Fruit fly (Drosophila melanogaster) whole organism, pupa: ENCODE measurements around the gene CG31007.

ENCODE experiments used
- CG10348 ChIP-seq: fragments of 200-800 bp; sonication (Bioruptor generic); IDR thresholded peaks from 2 replicates; pipeline ENCODE4 v1.3.6; 2022; ENCODE audit warnings: missing biosample characterization, missing genetic modification characterization
- CG12605 ChIP-seq: fragments of 200-800 bp; sonication (Bioruptor generic); IDR thresholded peaks from 2 replicates; pipeline ENCODE4 v1.3.6; 2022; ENCODE audit warnings: missing biosample characterization, missing genetic modification characterization
- CG13204 ChIP-seq: fragments of 200-800 bp; sonication (Bioruptor generic); optimal IDR thresholded peaks from 2 replicates; lab custom pipeline; 2018; ENCODE audit warnings: missing biosample characterization, mild to moderate bottlenecking, missing genetic modification characterization, moderate library complexity
- CG14655 ChIP-seq: fragments of 200-800 bp; sonication (Bioruptor generic); optimal IDR thresholded peaks from 3 replicates; lab custom pipeline; 2017; ENCODE audit warnings: mild to moderate bottlenecking, missing biosample characterization, missing genetic modification reagents, missing genetic modification characterization
- CG15710 ChIP-seq: fragments of 200-800 bp; sonication (Bioruptor generic); optimal IDR thresholded peaks from 2 replicates; lab custom pipeline; 2018; ENCODE audit warnings: missing biosample characterization, mild to moderate bottlenecking, missing genetic modification characterization, moderate library complexity
- CG17806 ChIP-seq: fragments of 200-800 bp; sonication (Bioruptor generic); optimal IDR thresholded peaks from 2 replicates; lab custom pipeline; 2018; ENCODE audit warnings: missing biosample characterization, mild to moderate bottlenecking, missing genetic modification characterization, moderate library complexity
- CG32121 ChIP-seq: fragments of 200-800 bp; sonication (Bioruptor generic); IDR thresholded peaks from 2 replicates; pipeline ENCODE4 v1.3.6; 2022; ENCODE audit warnings: missing biosample characterization, missing genetic modification characterization
- CG34367 ChIP-seq: fragments of 200-800 bp; sonication (Bioruptor generic); optimal IDR thresholded peaks from 2 replicates; lab custom pipeline; 2018; ENCODE audit warnings: missing biosample characterization, mild to moderate bottlenecking, missing genetic modification characterization
- CG4496 ChIP-seq: fragments of 200-800 bp; sonication (Bioruptor generic); IDR thresholded peaks from 3 replicates; pipeline ENCODE4 v1.3.6; 2022; ENCODE audit warnings: missing biosample characterization, missing genetic modification characterization
- CG8159 ChIP-seq: fragments of 200-800 bp; sonication (Bioruptor generic); optimal IDR thresholded peaks from 3 replicates; lab custom pipeline; 2018; ENCODE audit warnings: missing biosample characterization, mild to moderate bottlenecking, missing genetic modification characterization, moderate library complexity
- CG8301 ChIP-seq: fragments of 200-800 bp; sonication (Bioruptor generic); optimal IDR thresholded peaks from 2 replicates; lab custom pipeline; 2018; ENCODE audit warnings: missing biosample characterization, mild to moderate bottlenecking, missing genetic modification characterization
- CG9948 ChIP-seq: fragments of 200-800 bp; sonication (Bioruptor generic); optimal IDR thresholded peaks from 2 replicates; lab custom pipeline; 2018; ENCODE audit warnings: missing biosample characterization, mild to moderate bottlenecking, missing genetic modification characterization, moderate library complexity
- D1 ChIP-seq: fragments of 200-800 bp; sonication (Bioruptor generic); optimal IDR thresholded peaks from 2 replicates; lab custom pipeline; 2018; ENCODE audit warnings: missing biosample characterization, mild to moderate bottlenecking, missing genetic modification characterization, moderate library complexity
- EcR ChIP-seq: fragments of 200-800 bp; sonication (Bioruptor generic); optimal IDR thresholded peaks from 3 replicates; lab custom pipeline; 2019; ENCODE audit warnings: missing biosample characterization, missing genetic modification characterization, mild to moderate bottlenecking, moderate library complexity, missing genetic modification reagents
- Ets98B ChIP-seq: fragments of 200-800 bp; sonication (Bioruptor generic); IDR thresholded peaks from 2 replicates; pipeline ENCODE4 v1.3.6; 2022; ENCODE audit warnings: missing biosample characterization, missing genetic modification characterization
- Pif1A ChIP-seq: fragments of 200-800 bp; sonication (Bioruptor generic); optimal IDR thresholded peaks from 3 replicates; lab custom pipeline; 2016; ENCODE audit warnings: missing biosample characterization, missing genetic modification characterization
- Pif1B ChIP-seq: fragments of 200-800 bp; sonication (Bioruptor generic); optimal IDR thresholded peaks from 3 replicates; lab custom pipeline; 2016; ENCODE audit warnings: missing biosample characterization, missing genetic modification characterization
- Snoo ChIP-seq: fragments of 200-800 bp; sonication (Bioruptor generic); optimal IDR thresholded peaks from 3 replicates; lab custom pipeline; 2017; ENCODE audit warnings: missing biosample characterization, mild to moderate bottlenecking, missing genetic modification characterization, inconsistent platforms
- fd96Ca ChIP-seq: fragments of 200-800 bp; sonication (Bioruptor generic); IDR thresholded peaks from 3 replicates; pipeline ENCODE4 v1.3.6; 2022; ENCODE audit warnings: missing biosample characterization, missing genetic modification characterization
- gl ChIP-seq: fragments of 200-800 bp; sonication (Bioruptor generic); optimal IDR thresholded peaks from 2 replicates; lab custom pipeline; 2018; ENCODE audit warnings: missing biosample characterization, mild to moderate bottlenecking, missing genetic modification characterization
- rn ChIP-seq: fragments of 200-800 bp; sonication (Bioruptor generic); IDR thresholded peaks from 2 replicates; pipeline ENCODE4 v1.3.6; 2022; ENCODE audit warnings: missing biosample characterization, missing genetic modification characterization

Gene CG31007

dm6 chr3R:30992357-30992756 lies at the start of gene CG31007:
TSS of gene CG31007 (minus strand) at chr3R:30992457.
- no peak for TF ChIP-seq Pif1A (GFP tag; lab: Kevin White, UChicago)
- TF ChIP-seq CG13204 (GFP tag; lab: Kevin White, UChicago): no peak

- TF ChIP-seq Pif1B (no peak), CG17806 (tag; lab: Kevin White, UChicago) (no peak), D1 (tag; lab: Kevin White, UChicago) (no peak), CG14655 (GFP tag; lab: Kevin White, UChicago) (no peak), CG9948 (no peak), fd96Ca (GFP tag; lab: Robert Waterston, UW) (0 out of 3 replicates have a peak, but pooled peaks have one; percentile 18)
These were observed 46.5 kb upstream of the CG31007 start, which contains the start of gene CanA1 for dm6 chr3R:31038473-31039424. TSS of gene CanA1 (plus strand) at chr3R:31039374.

dm6 chr3R:31035046-31035445 lies 42.8 kb upstream of the CG31007 start, which contains the start of gene CG33773:
TSS of gene CG33773 (plus strand) at chr3R:31035346.
- TF ChIP-seq D1 (tag; lab: Kevin White, UChicago) (no peak), CG8159 (no peak), CG8301 (tag; lab: Kevin White, UChicago) (no peak), CG9948 (no peak), CG13204 (GFP tag; lab: Kevin White, UChicago) (no peak), Pif1B (no peak), Snoo (tag; lab: Kevin White, UChicago) (no peak), CG4496 (GFP tag; lab: Robert Waterston, UW) (no peak)

- no peak for TF ChIP-seq Ets98B
- TF ChIP-seq CG32121: no peak
- no peak for TF ChIP-seq CG15710 (tag; lab: Kevin White, UChicago)
- no peak for TF ChIP-seq EcR
- TF ChIP-seq CG13204 (GFP tag; lab: Kevin White, UChicago): no peak
- TF ChIP-seq CG8159: no peak
- no peak for TF ChIP-seq CG34367 (tag; lab: Kevin White, UChicago)
- no peak for TF ChIP-seq CG9948
- TF ChIP-seq rn (GFP tag; lab: Robert Waterston, UW): no peak
- TF ChIP-seq CG14655 (GFP tag; lab: Kevin White, UChicago): no peak
- no peak for TF ChIP-seq fd96Ca (GFP tag; lab: Robert Waterston, UW)
- TF ChIP-seq gl: no peak
- no peak for TF ChIP-seq CG4496 (GFP tag; lab: Robert Waterston, UW)
- TF ChIP-seq CG17806 (tag; lab: Kevin White, UChicago): no peak
- TF ChIP-seq Pif1A (GFP tag; lab: Kevin White, UChicago): no peak
- TF ChIP-seq Pif1B: no peak
These were observed 28.5 kb upstream of the CG31007 start for dm6 chr3R:31020762-31021161.

dm6 chr3R:31019662-31020061 lies 27.4 kb upstream of the CG31007 start:
- TF ChIP-seq gl (no peak), Pif1A (GFP tag; lab: Kevin White, UChicago) (no peak), CG9948 (no peak), fd96Ca (GFP tag; lab: Robert Waterston, UW) (no peak), D1 (tag; lab: Kevin White, UChicago) (no peak), rn (GFP tag; lab: Robert Waterston, UW) (no peak), CG14655 (GFP tag; lab: Kevin White, UChicago) (no peak), CG8301 (tag; lab: Kevin White, UChicago) (no peak), CG4496 (GFP tag; lab: Robert Waterston, UW) (no peak; the same call in 2 of the 3 replicates), CG15710 (tag; lab: Kevin White, UChicago) (no peak), Ets98B (no peak; the same call in 1 of the 2 replicates), CG13204 (GFP tag; lab: Kevin White, UChicago) (no peak), Pif1B (no peak), CG12605 (GFP tag; lab: Robert Waterston, UW) (no peak), CG17806 (tag; lab: Kevin White, UChicago) (no peak), CG10348 (GFP tag; lab: Robert Waterston, UW) (no peak), EcR (no peak)
- TF ChIP-seq, all 21 proteins: peak for 0

- TF ChIP-seq fd96Ca (GFP tag; lab: Robert Waterston, UW) (no peak), CG13204 (GFP tag; lab: Kevin White, UChicago) (peak; percentile 63)
These were observed 24.5 kb upstream of the CG31007 start, which contains the start of gene 5-HT7 for dm6 chr3R:31016715-31017114. TSS of gene 5-HT7 (minus strand) at chr3R:31016875.

- no peak for TF ChIP-seq Snoo (tag; lab: Kevin White, UChicago)
- no peak for TF ChIP-seq CG10348 (GFP tag; lab: Robert Waterston, UW)
These were observed 17.8 kb upstream of the CG31007 start for dm6 chr3R:31010086-31010485.
